Worm (Caenorhabditis elegans) whole organism, L3 larva: ENCODE measurements around the gene sel-10.

ENCODE experiments used
- fos-1 ChIP-seq: fragments of 150-350 bp; optimal IDR thresholded peaks from 2 replicates; lab custom pipeline; 2014; ENCODE audit warnings: missing biosample characterization, missing genetic modification characterization
- nhr-28 ChIP-seq: fragments of 150-350 bp; optimal IDR thresholded peaks from 2 replicates; lab custom pipeline; 2014; ENCODE audit warnings: missing biosample characterization, missing genetic modification characterization
- pqm-1 ChIP-seq: fragments of 150-350 bp; optimal IDR thresholded peaks from 2 replicates; lab custom pipeline; 2017; ENCODE audit warnings: missing biosample characterization, missing genetic modification characterization, inconsistent platforms
- skn-1 ChIP-seq: fragments of 150-350 bp; optimal IDR thresholded peaks from 2 replicates; lab custom pipeline; 2014; ENCODE audit warnings: missing biosample characterization, missing genetic modification characterization
- ztf-11 ChIP-seq: fragments of 150-350 bp; optimal IDR thresholded peaks from 2 replicates; lab custom pipeline; 2014; ENCODE audit warnings: missing biosample characterization, missing genetic modification characterization

ce11 chrV:13862505-13862904 is 43.3 kb downstream of the sel-10 start, which contains the start of gene srx-137:
- TF ChIP-seq fos-1 (tag; lab: Kevin White, UChicago) (no peak), ztf-11 (tag; lab: Kevin White, UChicago) (no peak), pqm-1 (no peak), skn-1 (tag; lab: Kevin White, UChicago) (no peak), nhr-28 (tag; lab: Kevin White, UChicago) (no peak)
